Comparison of ENCODE assay signal across 2 worm cellular contexts in genomic region chrV:13374532-13374931, ce11.
A peak's percentile ranks its signal among the peaks of the same experiment; 100 is the strongest.
TF ChIP-seq lines count a peak whose summit lies in the region.

No protein-coding gene starts in this region.

TF ChIP-seq in whole organism, L2 larva, 48 proteins besides CTCF, POLR2A, EP300 and RAD21 (continued from another document):
- TF ChIP-seq crh-2 (tag; optimal IDR thresholded peaks at IDR 0.05; lab: Kevin White, UChicago) (peak; percentile 58), ztf-1 (GFP tag; conservative IDR thresholded peaks at IDR 0.05; lab: Robert Waterston, UW) (no peak), snpc-4 (tag; optimal IDR thresholded peaks at IDR 0.05; lab: Kevin White, UChicago) (no peak), ceh-82 (tag; optimal IDR thresholded peaks at IDR 0.05; lab: Kevin White, UChicago) (no peak), dmd-4 (tag; optimal IDR thresholded peaks at IDR 0.05; lab: Kevin White, UChicago) (no peak), lsy-2 (tag; optimal IDR thresholded peaks at IDR 0.05; lab: Kevin White, UChicago) (peak in 1 of 2 experiments; percentile 3), C34F6.9 (tag; optimal IDR thresholded peaks at IDR 0.05; lab: Kevin White, UChicago) (no peak), sma-9 (GFP tag; optimal IDR thresholded peaks at IDR 0.05; lab: Kevin White, UChicago) (peak; percentile 62), sma-9 (tag; optimal IDR thresholded peaks at IDR 0.05; lab: Kevin White, UChicago) (no peak), unc-55 (GFP tag; optimal IDR thresholded peaks at IDR 0.05; lab: Kevin White, UChicago) (no peak), ZK546.5 (tag; optimal IDR thresholded peaks at IDR 0.05; lab: Kevin White, UChicago) (no peak), nhr-12 (tag; optimal IDR thresholded peaks at IDR 0.05; lab: Kevin White, UChicago) (no peak), nhr-129 (tag; optimal IDR thresholded peaks at IDR 0.05; lab: Kevin White, UChicago) (peak; percentile 13), mab-5 (tag; optimal IDR thresholded peaks at IDR 0.05; lab: Kevin White, UChicago) (no peak), mdl-1 (tag; optimal IDR thresholded peaks at IDR 0.05; lab: Kevin White, UChicago) (no peak), nhr-10 (tag; optimal IDR thresholded peaks at IDR 0.05; lab: Kevin White, UChicago) (no peak), ztf-11 (tag; optimal IDR thresholded peaks at IDR 0.05; lab: Kevin White, UChicago) (no peak), Y55F3AM.14 (GFP tag; optimal IDR thresholded peaks at IDR 0.05; lab: Kevin White, UChicago) (no peak), F13H6.1 (tag; optimal IDR thresholded peaks at IDR 0.05; lab: Kevin White, UChicago) (peak; percentile 30), alr-1 (tag; optimal IDR thresholded peaks at IDR 0.05; lab: Kevin White, UChicago) (no peak), R02D3.7 (tag; optimal IDR thresholded peaks at IDR 0.05; lab: Kevin White, UChicago) (no peak), skn-1 (tag; optimal IDR thresholded peaks at IDR 0.05; lab: Kevin White, UChicago) (no peak), nhr-23 (tag; optimal IDR thresholded peaks at IDR 0.05; lab: Kevin White, UChicago) (no peak), nhr-11 (tag; optimal IDR thresholded peaks at IDR 0.05; lab: Kevin White, UChicago) (no peak), nhr-21 (tag; optimal IDR thresholded peaks at IDR 0.05; lab: Kevin White, UChicago) (peak; percentile 52)

TF ChIP-seq in whole organism, L4 larva, 104 proteins besides CTCF, POLR2A, EP300 and RAD21 (continued from another document):
- TF ChIP-seq lim-7 (GFP tag; IDR thresholded peaks at IDR 0.05; lab: Robert Waterston, UW) (no peak), hlh-11 (tag; optimal IDR thresholded peaks at IDR 0.05; lab: Kevin White, UChicago) (peak; percentile 74), pha-4 (GFP tag; IDR thresholded peaks at IDR 0.05; lab: Robert Waterston, UW) (peak; percentile 68; the same call in 1 of the 2 replicates), pha-4 (tag; optimal IDR thresholded peaks at IDR 0.05; lab: Kevin White, UChicago) (no peak)
